Worm (Caenorhabditis elegans) whole organism, L4 larva: ENCODE measurements around the gene nep-23.

Experiments
- D1046.2 ChIP-seq: fragments of 200-800 bp; sonication (Bioruptor generic); IDR thresholded peaks from 2 replicates; pipeline ENCODE4 v1.3.6; 2022; ENCODE audit warnings: missing genetic modification characterization, missing compliant biosample characterization
- F37D6.2 ChIP-seq: sonication (generic microtip); optimal IDR thresholded peaks from 2 replicates; lab custom pipeline; 2016; ENCODE audit warnings: mild to moderate bottlenecking, missing genetic modification characterization, missing compliant biosample characterization
- F49E8.2 ChIP-seq: sonication (generic microtip); optimal IDR thresholded peaks from 2 replicates; lab custom pipeline; 2016; ENCODE audit warnings: missing compliant biosample characterization, mild to moderate bottlenecking, missing genetic modification characterization, borderline replicate concordance
- T26A8.4 ChIP-seq: fragments of 200-800 bp; sonication (Bioruptor generic); IDR thresholded peaks from 2 replicates; pipeline ENCODE4 v1.3.6; 2022; ENCODE audit warnings: missing genetic modification characterization, missing compliant biosample characterization
- Y105C5A.15 ChIP-seq: fragments of 200-800 bp; sonication (Bioruptor generic); IDR thresholded peaks from 2 replicates; pipeline ENCODE4 v1.3.6; 2022; ENCODE audit warnings: missing genetic modification characterization, missing compliant biosample characterization
- Y75B8A.6 ChIP-seq: fragments of 200-800 bp; sonication (Bioruptor generic); IDR thresholded peaks from 2 replicates; pipeline ENCODE4 v1.3.6; 2022; ENCODE audit warnings: missing genetic modification reagents, missing genetic modification characterization, missing compliant biosample characterization
- ZK337.2 ChIP-seq: fragments of 200-800 bp; sonication (Bioruptor generic); IDR thresholded peaks from 2 replicates; pipeline ENCODE4 v1.3.6; 2022; ENCODE audit warnings: missing genetic modification reagents, missing genetic modification characterization, missing compliant biosample characterization
- aha-1 ChIP-seq: fragments of 150-350 bp; peaks from one replicate; lab custom pipeline; 2014; ENCODE audit warnings: missing biosample characterization, missing genetic modification characterization
- ceh-20 ChIP-seq: fragments of 200-800 bp; sonication (Bioruptor generic); IDR thresholded peaks from 2 replicates; pipeline ENCODE4 v1.3.6; 2022; ENCODE audit warnings: missing genetic modification reagents, missing genetic modification characterization, missing compliant biosample characterization
- ceh-32 ChIP-seq: sonication (generic microtip); optimal IDR thresholded peaks from 2 replicates; lab custom pipeline; 2016; ENCODE audit warnings: mild to moderate bottlenecking, missing genetic modification characterization, missing compliant biosample characterization; ENCODE audit not compliant: poor library complexity
- ceh-62 ChIP-seq: sonication (generic microtip); optimal IDR thresholded peaks from 2 replicates; lab custom pipeline; 2017; ENCODE audit warnings: missing biosample characterization, missing genetic modification characterization
- ctbp-1 ChIP-seq: fragments of 200-800 bp; sonication (Bioruptor generic); IDR thresholded peaks from 2 replicates; pipeline ENCODE4 v1.3.6; 2022; ENCODE audit warnings: missing genetic modification reagents, missing genetic modification characterization, missing compliant biosample characterization
- daf-19 ChIP-seq: fragments of 200-800 bp; sonication (Bioruptor generic); conservative IDR thresholded peaks from 2 replicates; pipeline ENCODE4 v1.3.6; 2022; ENCODE audit warnings: missing genetic modification characterization, missing compliant biosample characterization
- daf-8 ChIP-seq: fragments of 200-800 bp; sonication (Bioruptor generic); IDR thresholded peaks from 2 replicates; pipeline ENCODE4 v1.3.6; 2022; ENCODE audit warnings: missing genetic modification characterization, missing compliant biosample characterization
- dmd-6 ChIP-seq: fragments of 200-800 bp; sonication (Bioruptor generic); IDR thresholded peaks from 2 replicates; pipeline ENCODE4 v1.3.6; 2022; ENCODE audit warnings: missing genetic modification reagents, missing genetic modification characterization, missing compliant biosample characterization
- dpl-1 ChIP-seq: fragments of 150-350 bp; optimal IDR thresholded peaks from 2 replicates; lab custom pipeline; 2014; ENCODE audit warnings: missing biosample characterization, missing genetic modification reagents, missing genetic modification characterization
- fos-1 ChIP-seq: fragments of 150-350 bp; optimal IDR thresholded peaks from 2 replicates; lab custom pipeline; 2014; ENCODE audit warnings: missing biosample characterization, missing genetic modification characterization
- hlh-11 ChIP-seq: fragments of 200-800 bp; sonication (Bioruptor generic); optimal IDR thresholded peaks from 2 replicates; lab custom pipeline; 2018; ENCODE audit warnings: mild to moderate bottlenecking, missing genetic modification characterization, missing compliant biosample characterization
- hlh-30 ChIP-seq: sonication (generic microtip); optimal IDR thresholded peaks from 2 replicates; lab custom pipeline; 2017; ENCODE audit warnings: antibody characterized with exemption, mild to moderate bottlenecking, missing genetic modification characterization, missing compliant biosample characterization; ENCODE audit not compliant: insufficient read depth
- hmg-1.1 ChIP-seq: fragments of 200-800 bp; sonication (Bioruptor generic); IDR thresholded peaks from 2 replicates; pipeline ENCODE4 v1.3.6; 2022; ENCODE audit warnings: missing genetic modification reagents, missing genetic modification characterization, missing compliant biosample characterization
- lin-13 ChIP-seq: fragments of 150-350 bp; optimal IDR thresholded peaks from 2 replicates; lab custom pipeline; 2014; ENCODE audit warnings: missing biosample characterization, missing genetic modification reagents, missing genetic modification characterization
- lin-38 ChIP-seq: fragments of 200-800 bp; sonication (Bioruptor generic); IDR thresholded peaks from 2 replicates; pipeline ENCODE4 v1.3.6; 2022; ENCODE audit warnings: missing genetic modification reagents, missing genetic modification characterization, missing compliant biosample characterization
- lin-39 ChIP-seq: fragments of 150-350 bp; optimal IDR thresholded peaks from 2 replicates; lab custom pipeline; 2014; ENCODE audit warnings: missing biosample characterization, missing genetic modification reagents, missing genetic modification characterization
- madf-5 ChIP-seq, 2 experiments: fragments of 200-800 bp; sonication (Bioruptor generic); IDR thresholded peaks; 2 replicates each; pipeline ENCODE4 v1.3.6; 2022; ENCODE audit warnings: missing compliant biosample characterization in 2 of 2, missing genetic modification characterization in 2 of 2
- mdt-29 ChIP-seq: fragments of 200-800 bp; sonication (Bioruptor generic); IDR thresholded peaks from 2 replicates; pipeline ENCODE4 v1.3.6; 2022; ENCODE audit warnings: missing genetic modification reagents, missing genetic modification characterization, missing compliant biosample characterization
- mep-1 ChIP-seq: fragments of 150-350 bp; sonication (generic microtip); optimal IDR thresholded peaks from 3 replicates; lab custom pipeline; 2014; ENCODE audit warnings: missing biosample characterization, missing genetic modification characterization
- nhr-10 ChIP-seq: fragments of 150-350 bp; optimal IDR thresholded peaks from 2 replicates; lab custom pipeline; 2014; ENCODE audit warnings: missing biosample characterization, missing genetic modification characterization
- nhr-237 ChIP-seq: sonication (generic microtip); optimal IDR thresholded peaks from 2 replicates; lab custom pipeline; 2017; ENCODE audit warnings: missing biosample characterization, missing genetic modification characterization
- nhr-41 ChIP-seq: fragments of 200-800 bp; sonication (Bioruptor generic); IDR thresholded peaks from 2 replicates; pipeline ENCODE4 v1.3.6; 2022; ENCODE audit warnings: missing genetic modification reagents, missing genetic modification characterization, missing compliant biosample characterization
- nhr-48 ChIP-seq: sonication (generic microtip); optimal IDR thresholded peaks from 2 replicates; lab custom pipeline; 2016; ENCODE audit warnings: mild to moderate bottlenecking, missing genetic modification characterization, missing compliant biosample characterization
- nhr-6 ChIP-seq: fragments of 150-350 bp; optimal IDR thresholded peaks from 2 replicates; lab custom pipeline; 2014; ENCODE audit warnings: missing biosample characterization, missing genetic modification characterization
- pha-4 ChIP-seq, 2 experiments: fragments of 150-350 bp in 1 of 2; fragments of 200-800 bp in 1 of 2; sonication (Bioruptor generic) in 1 of 2; IDR thresholded peaks in 1 of 2; optimal IDR thresholded peaks in 1 of 2; 2 replicates each; pipeline versions ENCODE4 v1.3.6 to Lab custom; 2014 to 2022; ENCODE audit warnings: missing genetic modification characterization in 2 of 2, missing genetic modification reagents in 2 of 2, missing biosample characterization in 1 of 2, missing compliant biosample characterization in 1 of 2
- php-3 ChIP-seq: fragments of 200-800 bp; sonication (Bioruptor generic); IDR thresholded peaks from 2 replicates; pipeline ENCODE4 v1.3.6; 2022; ENCODE audit warnings: missing genetic modification reagents, missing genetic modification characterization, missing compliant biosample characterization
- pqm-1 ChIP-seq: sonication (generic microtip); optimal IDR thresholded peaks from 2 replicates; lab custom pipeline; 2017; ENCODE audit warnings: missing biosample characterization, missing genetic modification characterization
- rbr-2 ChIP-seq: sonication (generic microtip); optimal IDR thresholded peaks from 2 replicates; lab custom pipeline; 2016; ENCODE audit warnings: missing genotype, missing genetic modification characterization, missing compliant biosample characterization
- saeg-2 ChIP-seq: fragments of 200-800 bp; sonication (Bioruptor generic); IDR thresholded peaks from 2 replicates; pipeline ENCODE4 v1.3.6; 2022; ENCODE audit warnings: missing genetic modification reagents, missing genetic modification characterization, missing compliant biosample characterization
- set-16 ChIP-seq: fragments of 200-800 bp; sonication (Bioruptor generic); IDR thresholded peaks from 2 replicates; pipeline ENCODE4 v1.3.6; 2022; ENCODE audit warnings: missing genetic modification reagents, missing genetic modification characterization, missing compliant biosample characterization
- spr-3 ChIP-seq: fragments of 200-800 bp; sonication (Bioruptor generic); optimal IDR thresholded peaks from 2 replicates; lab custom pipeline; 2018; ENCODE audit warnings: mild to moderate bottlenecking, missing genetic modification characterization, missing compliant biosample characterization
- unc-39 ChIP-seq: sonication (generic microtip); optimal IDR thresholded peaks from 2 replicates; lab custom pipeline; 2017; ENCODE audit warnings: missing biosample characterization, missing genetic modification characterization
- unc-62 ChIP-seq, 3 experiments: fragments of 150-350 bp in 1 of 3; sonication (generic microtip); optimal IDR thresholded peaks in 2 of 3; peaks in 1 of 3; 1 replicate in 1 of 3; 2 replicates in 2 of 3; lab custom pipeline; 2014 to 2017; ENCODE audit warnings: missing biosample characterization in 3 of 3, missing genetic modification characterization in 3 of 3, missing genetic modification reagents in 3 of 3, missing genotype in 1 of 3
- zag-1 ChIP-seq: fragments of 150-350 bp; optimal IDR thresholded peaks from 2 replicates; lab custom pipeline; 2014; ENCODE audit warnings: missing biosample characterization, missing genetic modification characterization
- zip-2 ChIP-seq: fragments of 150-350 bp; optimal IDR thresholded peaks from 2 replicates; lab custom pipeline; 2014; ENCODE audit warnings: missing biosample characterization, missing genetic modification characterization

The nep-23 gene

ce11 chrIV:16926558-16926957 lies 6.4 kb downstream of the nep-23 start:
- TF ChIP-seq dmd-6 (GFP tag; lab: Robert Waterston, UW) (no peak), nhr-237 (tag; lab: Kevin White, UChicago) (no peak), aha-1 (tag; lab: Kevin White, UChicago) (peak; percentile 66), php-3 (GFP tag; lab: Robert Waterston, UW) (no peak), lin-13 (GFP tag; lab: Kevin White, UChicago) (no peak), daf-8 (no peak), madf-5 (GFP tag; IDR thresholded peaks at IDR 0.05; lab: Robert Waterston, UW) (no peak), ceh-20 (no peak), dpl-1 (GFP tag; lab: Kevin White, UChicago) (no peak), unc-62 (GFP tag; optimal IDR thresholded peaks at IDR 0.05 in 1 of 2; lab: Kevin White, UChicago) (peak in 1 of 2 experiments; percentile 55), unc-62 (tag; optimal IDR thresholded peaks at IDR 0.05; lab: Kevin White, UChicago) (no peak)

- TF ChIP-seq zag-1 = no peak
- TF ChIP-seq pqm-1 (tag; lab: Kevin White, UChicago) = no peak
- no peak for TF ChIP-seq D1046.2
These were observed 10.9 kb downstream of the nep-23 start, which contains the start of gene Y116A8C.49 for ce11 chrIV:16931077-16931476. Y116A8C.49 (minus strand) TSS chrIV:16931177.

ce11 chrIV:16936053-16936452 lies 15.9 kb downstream of the nep-23 start:
- TF ChIP-seq set-16 (GFP tag; lab: Robert Waterston, UW) (peak; percentile 94), nhr-10 (tag; lab: Kevin White, UChicago) (no peak), F49E8.2 (tag; lab: Kevin White, UChicago) (no peak), unc-62 (GFP tag; optimal IDR thresholded peaks at IDR 0.05 in 1 of 2; lab: Kevin White, UChicago) (peak in 1 of 2 experiments; percentile 13), unc-62 (tag; optimal IDR thresholded peaks at IDR 0.05; lab: Kevin White, UChicago) (no peak)
- TF ChIP-seq, all 104 proteins: peak for 2

- TF ChIP-seq spr-3 (GFP tag; lab: Kevin White, UChicago) = no peak
- TF ChIP-seq fos-1 (tag; lab: Kevin White, UChicago) = no peak
- TF ChIP-seq nhr-41 (GFP tag; lab: Robert Waterston, UW) = no peak
- no peak for TF ChIP-seq rbr-2
- no peak for TF ChIP-seq ceh-62 (tag; lab: Kevin White, UChicago)
- TF ChIP-seq saeg-2 = no peak
- no peak for TF ChIP-seq daf-19 (GFP tag; lab: Robert Waterston, UW)
- TF ChIP-seq ceh-32 (tag; lab: Kevin White, UChicago) = no peak
- no peak for TF ChIP-seq set-16 (GFP tag; lab: Robert Waterston, UW)
These were observed 18.9 kb downstream of the nep-23 start, which contains the start of gene Y116A8C.10 for ce11 chrIV:16939001-16939400. Y116A8C.10 (minus strand) TSS chrIV:16939101.

ce11 chrIV:16946746-16947145 lies 26.6 kb downstream of the nep-23 start, which contains the start of the genes Y116A8C.9 and arf-6:
Y116A8C.9 (minus strand) TSS chrIV:16946800.
arf-6 (plus strand) TSS chrIV:16947120.
- no peak for TF ChIP-seq ctbp-1 (GFP tag; lab: Robert Waterston, UW)
- no peak for TF ChIP-seq unc-39 (tag; lab: Kevin White, UChicago)
- TF ChIP-seq mep-1 = peak; percentile 44
- no peak for TF ChIP-seq daf-8
- no peak for TF ChIP-seq ZK337.2 (GFP tag; lab: Robert Waterston, UW)
- TF ChIP-seq T26A8.4 = peak; percentile 32; the same call in 1 of the 2 replicates
- peak; percentile 62 for TF ChIP-seq hlh-30 (tag; lab: Kevin White, UChicago)
- TF ChIP-seq zip-2 = no peak
- no peak for TF ChIP-seq nhr-48
- TF ChIP-seq ceh-62 (tag; lab: Kevin White, UChicago) = no peak
- no peak for TF ChIP-seq daf-19 (GFP tag; lab: Robert Waterston, UW)
- TF ChIP-seq lin-39 = no peak
- TF ChIP-seq hmg-1.1 (GFP tag; lab: Robert Waterston, UW) = peak; percentile 35; the same call in 1 of the 2 replicates
- peak; percentile 39; the same call in 1 of the 2 replicates for TF ChIP-seq pha-4 (GFP tag; IDR thresholded peaks at IDR 0.05; lab: Robert Waterston, UW)
- no peak for TF ChIP-seq pha-4 (tag; optimal IDR thresholded peaks at IDR 0.05; lab: Kevin White, UChicago)
- peak; percentile 48 for TF ChIP-seq F49E8.2 (tag; lab: Kevin White, UChicago)
- TF ChIP-seq dpl-1 (GFP tag; lab: Kevin White, UChicago) = peak; percentile 49
- TF ChIP-seq F37D6.2 (tag; lab: Kevin White, UChicago) = peak; percentile 14
- TF ChIP-seq Y105C5A.15 (GFP tag; lab: Robert Waterston, UW) = no peak
- no peak for TF ChIP-seq set-16 (GFP tag; lab: Robert Waterston, UW)
- peak; percentile 32 for TF ChIP-seq hlh-11
- no peak for TF ChIP-seq mdt-29 (GFP tag; lab: Robert Waterston, UW)
- TF ChIP-seq Y75B8A.6 (GFP tag; lab: Robert Waterston, UW) = no peak
- TF ChIP-seq nhr-6 (tag; lab: Kevin White, UChicago) = peak; percentile 11
- TF ChIP-seq lin-38 (GFP tag; lab: Robert Waterston, UW) = peak; percentile 59
